Fruit fly (Drosophila melanogaster): ENCODE data around the gene Fhos.

- TF ChIP-seq Myc (optimal IDR thresholded peaks at IDR 0.05) (no peak), psq (optimal IDR thresholded peaks at IDR 0.05) (no peak)
Measured at dm6 chr3L:8830017-8830702, 76.7 kb downstream of the Fhos start.

All from Kc167 (cell line).